Worm (Caenorhabditis elegans) whole organism, late embryonic: ENCODE results near the gene abhd-5.1.

ENCODE experiments used
- K09A11.1 ChIP-seq: sonication (generic microtip); optimal IDR thresholded peaks from 2 replicates; lab custom pipeline; 2017; ENCODE audit warnings: antibody characterized with exemption, mild to moderate bottlenecking, missing genetic modification characterization, missing compliant biosample characterization; ENCODE audit not compliant: insufficient read depth
- T23F11.4 ChIP-seq: fragments of 200-800 bp; sonication (Bioruptor generic); optimal IDR thresholded peaks from 2 replicates; lab custom pipeline; 2018; ENCODE audit warnings: mild to moderate bottlenecking, missing genetic modification characterization, missing compliant biosample characterization
- ceh-22 ChIP-seq: sonication (generic microtip); optimal IDR thresholded peaks from 2 replicates; lab custom pipeline; 2017; ENCODE audit warnings: missing biosample characterization, missing genetic modification characterization
- ceh-9 ChIP-seq: sonication (generic microtip); optimal IDR thresholded peaks from 2 replicates; lab custom pipeline; 2016; ENCODE audit warnings: mild to moderate bottlenecking, missing genetic modification characterization, inconsistent platforms, missing compliant biosample characterization
- eyg-1 ChIP-seq: sonication (generic microtip); optimal IDR thresholded peaks from 2 replicates; lab custom pipeline; 2016; ENCODE audit warnings: missing genotype, missing genetic modification characterization, missing compliant biosample characterization
- nfya-1 ChIP-seq: sonication (generic microtip); optimal IDR thresholded peaks from 2 replicates; lab custom pipeline; 2017; ENCODE audit warnings: missing genetic modification characterization, mild to moderate bottlenecking, missing compliant biosample characterization, antibody characterized with exemption, moderate library complexity
- nhr-11 ChIP-seq: fragments of 150-350 bp; optimal IDR thresholded peaks from 2 replicates; lab custom pipeline; 2014; ENCODE audit warnings: missing biosample characterization, missing genetic modification characterization
- odd-2 ChIP-seq: sonication (generic microtip); optimal IDR thresholded peaks from 2 replicates; lab custom pipeline; 2017; ENCODE audit warnings: antibody characterized with exemption, mild to moderate bottlenecking, missing genetic modification characterization, missing compliant biosample characterization
- ref-2 ChIP-seq: sonication (generic microtip); optimal IDR thresholded peaks from 2 replicates; lab custom pipeline; 2016; ENCODE audit warnings: missing genetic modification characterization, missing compliant biosample characterization
- unc-86 ChIP-seq: sonication (generic microtip); optimal IDR thresholded peaks from 2 replicates; lab custom pipeline; 2016; ENCODE audit warnings: missing genetic modification characterization, missing compliant biosample characterization

- no peak for TF ChIP-seq ref-2 (tag; lab: Kevin White, UChicago)
- TF ChIP-seq eyg-1 = no peak
- TF ChIP-seq T23F11.4 (GFP tag; lab: Kevin White, UChicago) = no peak
- TF ChIP-seq ceh-9 (tag; lab: Kevin White, UChicago) = no peak
- TF ChIP-seq ceh-22 (tag; lab: Kevin White, UChicago) = no peak
- TF ChIP-seq nhr-11 (tag; lab: Kevin White, UChicago) = no peak
- TF ChIP-seq odd-2 (tag; lab: Kevin White, UChicago) = no peak
- TF ChIP-seq nfya-1 = no peak
- TF ChIP-seq K09A11.1 = no peak
- no peak for TF ChIP-seq unc-86 (tag; lab: Kevin White, UChicago)
Observed at ce11 chrV:4839913-4840312, 7.5 kb upstream of the abhd-5.1 start, which contains the start of gene nas-9.
